Worm (Caenorhabditis elegans): Measurements from ENCODE around the gene cutl-12.

DNA sequence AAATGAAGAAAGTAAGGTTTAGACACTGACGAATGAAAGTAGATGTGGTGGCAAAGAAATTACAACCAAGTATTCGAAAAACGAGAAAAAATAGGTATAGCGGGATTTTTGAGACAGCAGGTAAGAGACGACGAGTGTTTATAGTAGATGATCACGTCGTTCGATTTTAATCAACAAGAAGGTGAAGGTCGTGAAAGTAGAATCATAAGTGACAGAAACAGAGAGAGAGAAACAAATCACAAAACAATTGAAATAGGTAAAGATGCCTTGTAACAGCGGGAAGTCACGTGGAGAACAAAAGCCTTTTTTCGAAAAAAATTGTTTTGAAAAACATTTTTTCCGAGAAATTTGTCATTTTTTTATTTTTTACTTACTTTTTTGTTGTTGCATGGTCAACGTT lies 4.2 kb downstream of the cutl-12 start, which contains the start of gene T22C8.6:
- TF ChIP-seq ceh-24 (tag; optimal IDR thresholded peaks at IDR 0.05) (no peak), pha-4 (tag; optimal IDR thresholded peaks at IDR 0.05) (no peak), lim-6 (tag; optimal IDR thresholded peaks at IDR 0.05) (no peak), fkh-10 (GFP tag; optimal IDR thresholded peaks at IDR 0.05) (no peak), nfya-1 (tag; optimal IDR thresholded peaks at IDR 0.05) (no peak), sox-4 (tag; optimal IDR thresholded peaks at IDR 0.05) (no peak), odd-2 (tag; optimal IDR thresholded peaks at IDR 0.05) (no peak), ama-1 (optimal IDR thresholded peaks at IDR 0.05) (no peak), zip-5 (tag; optimal IDR thresholded peaks at IDR 0.05) (no peak), rnt-1 (tag; optimal IDR thresholded peaks at IDR 0.05) (no peak), T23F11.4 (GFP tag; optimal IDR thresholded peaks at IDR 0.05) (no peak), Y22D7AL.16 (tag; optimal IDR thresholded peaks at IDR 0.05) (no peak), ceh-34 (tag; optimal IDR thresholded peaks at IDR 0.05) (no peak)
